Fruit fly (Drosophila melanogaster) whole organism, embryonic: Measurements from ENCODE around the gene jus.

ENCODE experiments used
- CG17829 ChIP-seq: fragments of 200-800 bp; optimal IDR thresholded peaks from 2 replicates; lab custom pipeline; 2019; ENCODE audit warnings: missing biosample characterization, mild to moderate bottlenecking, missing genetic modification characterization, moderate library complexity
- CG3065 ChIP-seq: fragments of 200-800 bp; sonication (Bioruptor generic); optimal IDR thresholded peaks from 2 replicates; lab custom pipeline; 2016; ENCODE audit warnings: missing biosample characterization, missing genetic modification characterization
- CG9727 ChIP-seq: fragments of 200-800 bp; sonication (Bioruptor generic); optimal IDR thresholded peaks from 3 replicates; lab custom pipeline; 2017; ENCODE audit warnings: missing biosample characterization, mild to moderate bottlenecking, missing genetic modification characterization
- Trl ChIP-seq, 3 experiments: fragments of >200 bp in 2 of 3; fragments of 200-800 bp in 1 of 3; sonication (Bioruptor generic) in 1 of 3; optimal IDR thresholded peaks; 2 replicates in 1 of 3; 3 replicates in 2 of 3; lab custom pipeline; 2016 to 2017; ENCODE audit warnings: missing biosample characterization in 1 of 3, missing genetic modification characterization in 1 of 3

DNA sequence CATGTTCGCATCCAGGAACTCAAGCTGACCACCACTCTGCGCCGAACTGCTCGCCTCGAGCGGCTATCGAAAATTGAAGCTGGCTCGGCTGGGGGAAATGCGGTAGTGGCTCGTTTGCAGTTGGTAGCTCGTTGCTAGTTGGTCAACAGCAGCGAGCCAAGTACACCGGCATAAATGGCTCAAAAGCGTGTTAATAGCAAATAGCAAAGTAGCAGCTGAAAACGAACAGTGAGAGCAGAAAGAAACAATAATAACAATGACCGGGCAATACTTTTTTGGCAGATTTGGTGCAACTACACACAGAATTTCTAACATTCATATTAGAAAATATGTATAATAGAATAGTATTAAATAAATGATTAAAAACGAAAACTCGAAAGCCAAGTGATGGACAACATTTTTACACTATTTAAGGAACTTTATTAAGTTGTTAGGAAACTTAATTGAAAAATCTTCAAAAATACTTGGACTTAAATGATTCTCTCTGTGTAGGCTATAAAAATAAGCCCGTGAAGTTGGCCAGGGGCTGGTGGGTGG is 32.9 kb upstream of the jus start, which contains the start of gene CG14507:
- TF ChIP-seq CG3065 (GFP tag; lab: Kevin White, UChicago) (no peak), CG9727 (GFP tag; lab: Kevin White, UChicago) (no peak), CG17829 (no peak), Trl (optimal IDR thresholded peaks at IDR 0.05; lab: Kevin White, UChicago) (no peak), Trl (GFP tag; optimal IDR thresholded peaks at IDR 0.05; lab: Kevin White, UChicago) (no peak)
